Fruit fly (Drosophila melanogaster): Measurements from ENCODE around the gene nom.

Gene nom

DNA sequence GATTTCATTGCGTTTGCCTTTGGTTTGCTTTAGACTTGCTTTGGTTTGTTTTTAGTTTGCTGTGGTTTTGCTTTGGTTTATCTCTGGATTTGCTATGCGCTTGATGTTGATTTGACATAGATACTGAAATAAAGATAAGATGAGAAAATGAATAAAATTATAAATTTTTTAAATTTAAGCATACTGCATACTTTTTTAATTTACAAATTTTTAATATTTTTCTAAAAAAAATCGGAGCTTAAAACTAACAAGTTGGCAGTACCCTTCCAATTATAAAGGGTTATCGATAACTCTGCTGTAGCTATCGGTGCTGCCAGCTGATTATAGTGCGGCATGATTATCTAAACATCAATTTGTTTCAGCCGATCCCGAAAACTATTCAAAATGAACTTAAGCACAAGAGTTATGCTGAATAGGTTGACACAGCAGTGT, 49.2 kb upstream of the nom start, which contains the start of gene mRpL19 (continued):
- TF ChIP-seq pum (GFP tag; optimal IDR thresholded peaks at IDR 0.05): no peak
- no peak for TF ChIP-seq CG17328 (GFP tag; IDR thresholded peaks at IDR 0.05)
- no peak for TF ChIP-seq Gsc (GFP tag; IDR thresholded peaks at IDR 0.05)
- no peak for TF ChIP-seq p53 (GFP tag; optimal IDR thresholded peaks at IDR 0.05)
- no peak for TF ChIP-seq sima (GFP tag; optimal IDR thresholded peaks at IDR 0.05)
- TF ChIP-seq psq (GFP tag; optimal IDR thresholded peaks at IDR 0.05): no peak
- peak in 1 of 3 experiments; percentile 51 for TF ChIP-seq lola (GFP tag; optimal IDR thresholded peaks at IDR 0.05)
- no peak for TF ChIP-seq maf-S (GFP tag; optimal IDR thresholded peaks at IDR 0.05)
- no peak for TF ChIP-seq bowl (GFP tag; IDR thresholded peaks at IDR 0.05)
- TF ChIP-seq CG10321 (GFP tag; IDR thresholded peaks at IDR 0.05): no peak
- TF ChIP-seq CG8359 (GFP tag; optimal IDR thresholded peaks at IDR 0.05; ENCODE audit: borderline replicate concordance): no peak
- TF ChIP-seq CG4854 (GFP tag; optimal IDR thresholded peaks at IDR 0.05): no peak
- TF ChIP-seq slbo (GFP tag; IDR thresholded peaks at IDR 0.05): peak; percentile 22; the same call in 1 of the 2 replicates
- TF ChIP-seq zf30C (GFP tag; optimal IDR thresholded peaks at IDR 0.05): no peak
- no peak for TF ChIP-seq CG6854 (GFP tag; optimal IDR thresholded peaks at IDR 0.05)
- TF ChIP-seq pros (GFP tag; optimal IDR thresholded peaks at IDR 0.05): no peak
- TF ChIP-seq CG4707 (GFP tag; optimal IDR thresholded peaks at IDR 0.05): no peak
- TF ChIP-seq Side (GFP tag; optimal IDR thresholded peaks at IDR 0.05): no peak
- no peak for TF ChIP-seq ash1 (GFP tag; optimal IDR thresholded peaks at IDR 0.05)
- no peak for TF ChIP-seq pfk (GFP tag; optimal IDR thresholded peaks at IDR 0.05)
- TF ChIP-seq sqz (GFP tag; optimal IDR thresholded peaks at IDR 0.05): peak; percentile 54
- peak; percentile 53 for TF ChIP-seq CG7556 (GFP tag; optimal IDR thresholded peaks at IDR 0.05)
- no peak for TF ChIP-seq CG6683 (GFP tag; optimal IDR thresholded peaks at IDR 0.05)
- TF ChIP-seq ems (GFP tag; optimal IDR thresholded peaks at IDR 0.05): no peak
- peak; percentile 55; the same call in 1 of the 3 replicates for TF ChIP-seq CG34422 (GFP tag; IDR thresholded peaks at IDR 0.05)
- TF ChIP-seq dimm (GFP tag; IDR thresholded peaks at IDR 0.05): no peak
- TF ChIP-seq croc (GFP tag; conservative IDR thresholded peaks at IDR 0.05): no peak
- no peak for TF ChIP-seq CG14860 (GFP tag; IDR thresholded peaks at IDR 0.05; ENCODE audit: partially characterized antibody)
- no peak for TF ChIP-seq run (tag; optimal IDR thresholded peaks at IDR 0.05)
- TF ChIP-seq Hmr (GFP tag; optimal IDR thresholded peaks at IDR 0.05): peak; percentile 10
- TF ChIP-seq Awh (GFP tag; IDR thresholded peaks at IDR 0.05): no peak
- no peak for TF ChIP-seq tll (GFP tag; optimal IDR thresholded peaks at IDR 0.05)
- no peak for TF ChIP-seq Lpt (GFP tag; optimal IDR thresholded peaks at IDR 0.05)
- TF ChIP-seq CG14710 (tag; optimal IDR thresholded peaks at IDR 0.05): peak; percentile 69
- no peak for TF ChIP-seq CG3726 (GFP tag; IDR thresholded peaks at IDR 0.05)
- TF ChIP-seq Atf3 (GFP tag; optimal IDR thresholded peaks at IDR 0.05): no peak
- no peak for TF ChIP-seq Elba2 (GFP tag; optimal IDR thresholded peaks at IDR 0.05)
- peak; percentile 64 for TF ChIP-seq Nf-YC (tag; optimal IDR thresholded peaks at IDR 0.05)
- TF ChIP-seq stwl (tag; optimal IDR thresholded peaks at IDR 0.05): peak; percentile 78
- no peak for TF ChIP-seq Ravus (GFP tag; IDR thresholded peaks at IDR 0.05)
- TF ChIP-seq insv (GFP tag; optimal IDR thresholded peaks at IDR 0.05): peak in 1 of 2 experiments; percentile 23
- no peak for TF ChIP-seq CG4282 (GFP tag; optimal IDR thresholded peaks at IDR 0.05)
- TF ChIP-seq usp (GFP tag; optimal IDR thresholded peaks at IDR 0.05): no peak
- TF ChIP-seq CG11560 (tag; IDR thresholded peaks at IDR 0.05): no peak
- no peak for TF ChIP-seq CG11456 (GFP tag; IDR thresholded peaks at IDR 0.05)
- TF ChIP-seq CG11723 (GFP tag; optimal IDR thresholded peaks at IDR 0.05): no peak
- TF ChIP-seq Mad (GFP tag; optimal IDR thresholded peaks at IDR 0.05): no peak
- peak; percentile 45 for TF ChIP-seq CG2120 (GFP tag; optimal IDR thresholded peaks at IDR 0.05)
- TF ChIP-seq CG9437 (GFP tag; optimal IDR thresholded peaks at IDR 0.05): no peak
- no peak for TF ChIP-seq tin (GFP tag; optimal IDR thresholded peaks at IDR 0.05)
- no peak for TF ChIP-seq GATAe (GFP tag; conservative IDR thresholded peaks at IDR 0.05)
- no peak for TF ChIP-seq CG31365 (tag; optimal IDR thresholded peaks at IDR 0.05)

Data from whole organism, embryonic.